Fruit fly (Drosophila melanogaster) whole organism, embryonic: Measurements from ENCODE around the gene dsx-c73A.

ENCODE experiments used
- ATbp ChIP-seq: fragments of 200-800 bp; sonication (Bioruptor generic); optimal IDR thresholded peaks from 2 replicates; lab custom pipeline; 2017; ENCODE audit warnings: missing biosample characterization, mild to moderate bottlenecking, missing genetic modification characterization, missing genetic modification reagents
- Atf6 ChIP-seq: fragments of 200-800 bp; sonication (Bioruptor generic); IDR thresholded peaks from 2 replicates; pipeline ENCODE4 v1.3.6; 2022; ENCODE audit warnings: missing biosample characterization, missing genetic modification characterization
- BtbVII ChIP-seq: fragments of 200-800 bp; sonication (Bioruptor generic); optimal IDR thresholded peaks from 3 replicates; lab custom pipeline; 2017; ENCODE audit warnings: missing biosample characterization, mild to moderate bottlenecking, missing genetic modification characterization
- C15 ChIP-seq: fragments of 200-800 bp; sonication (Bioruptor generic); IDR thresholded peaks from 3 replicates; pipeline ENCODE4 v1.3.6; 2022; ENCODE audit warnings: missing biosample characterization, missing genetic modification characterization
- CG1024 ChIP-seq: fragments of 200-800 bp; sonication (Bioruptor generic); IDR thresholded peaks from 2 replicates; pipeline ENCODE4 v1.3.6; 2022; ENCODE audit warnings: missing biosample characterization, missing genetic modification characterization
- CG10462 ChIP-seq: fragments of 200-800 bp; sonication (Bioruptor generic); optimal IDR thresholded peaks from 2 replicates; lab custom pipeline; 2016; ENCODE audit warnings: missing biosample characterization, missing genetic modification characterization
- CG11560 ChIP-seq: fragments of 200-800 bp; sonication (Bioruptor generic); IDR thresholded peaks from 3 replicates; pipeline ENCODE4 v1.3.6; 2022; ENCODE audit warnings: missing biosample characterization, missing genetic modification characterization
- CG13123 ChIP-seq: fragments of 200-800 bp; sonication (Bioruptor generic); optimal IDR thresholded peaks from 2 replicates; lab custom pipeline; 2016; ENCODE audit warnings: missing biosample characterization, missing genetic modification characterization
- CG14050 ChIP-seq: fragments of 200-800 bp; sonication (Bioruptor generic); IDR thresholded peaks from 3 replicates; pipeline ENCODE4 v1.3.6; 2022; ENCODE audit warnings: missing biosample characterization, missing genetic modification characterization
- CG15011 ChIP-seq: fragments of 200-800 bp; sonication (Bioruptor generic); optimal IDR thresholded peaks from 3 replicates; lab custom pipeline; 2018; ENCODE audit warnings: missing biosample characterization, mild to moderate bottlenecking, missing genetic modification characterization
- CG1647 ChIP-seq: fragments of 200-800 bp; sonication (Bioruptor generic); optimal IDR thresholded peaks from 3 replicates; lab custom pipeline; 2016; ENCODE audit warnings: missing biosample characterization, missing genetic modification characterization
- CG17802 ChIP-seq: fragments of 200-800 bp; sonication (Bioruptor generic); optimal IDR thresholded peaks from 2 replicates; lab custom pipeline; 2018; ENCODE audit warnings: missing biosample characterization, mild to moderate bottlenecking, missing genetic modification characterization, moderate library complexity
- CG2889 ChIP-seq: fragments of 200-800 bp; sonication (Bioruptor generic); IDR thresholded peaks from 3 replicates; pipeline ENCODE4 v1.3.6; 2022; ENCODE audit warnings: missing biosample characterization, missing genetic modification characterization
- CG32532 ChIP-seq: fragments of 200-800 bp; sonication (Bioruptor generic); IDR thresholded peaks from 2 replicates; pipeline ENCODE4 v1.3.6; 2022; ENCODE audit warnings: missing biosample characterization, missing genetic modification characterization
- CG32772 ChIP-seq: fragments of 200-800 bp; sonication (Bioruptor generic); IDR thresholded peaks from 2 replicates; pipeline ENCODE4 v1.3.6; 2022; ENCODE audit warnings: missing biosample characterization, missing genetic modification characterization
- CG3726 ChIP-seq: fragments of 200-800 bp; sonication (Bioruptor generic); IDR thresholded peaks from 3 replicates; pipeline ENCODE4, ENCODE4 v1.3.6; 2022; ENCODE audit warnings: missing biosample characterization, missing genetic modification characterization
- CG7786 ChIP-seq: fragments of 200-800 bp; sonication (Bioruptor generic); optimal IDR thresholded peaks from 2 replicates; lab custom pipeline; 2016; ENCODE audit warnings: missing biosample characterization, missing genetic modification characterization
- CG8089 ChIP-seq: fragments of 200-800 bp; sonication (Bioruptor generic); optimal IDR thresholded peaks from 3 replicates; lab custom pipeline; 2016; ENCODE audit warnings: missing biosample characterization, missing genetic modification characterization
- CG8359 ChIP-seq: fragments of 200-800 bp; sonication (Bioruptor generic); optimal IDR thresholded peaks from 2 replicates; lab custom pipeline; 2017; ENCODE audit warnings: missing biosample characterization, mild to moderate bottlenecking, missing genetic modification characterization, borderline replicate concordance
- CTCF ChIP-seq: fragments of 200-800 bp; sonication (Bioruptor generic); optimal IDR thresholded peaks from 2 replicates; lab custom pipeline; 2017; ENCODE audit warnings: missing biosample characterization, mild to moderate bottlenecking, missing genetic modification characterization, moderate library complexity
- Chrac-16 ChIP-seq: fragments of 200-800 bp; sonication (Bioruptor generic); optimal IDR thresholded peaks from 3 replicates; lab custom pipeline; 2016; ENCODE audit warnings: missing biosample characterization, missing genetic modification characterization
- Deaf1 ChIP-seq: fragments of 200-800 bp; optimal IDR thresholded peaks from 3 replicates; lab custom pipeline; 2019; ENCODE audit warnings: missing biosample characterization, mild to moderate bottlenecking, missing genetic modification characterization, moderate library complexity
- Dfd ChIP-seq, 2 experiments: fragments of >200 bp; optimal IDR thresholded peaks; 2 replicates each; lab custom pipeline; 2017; ENCODE audit warnings: missing biosample characterization in 2 of 2, missing genetic modification characterization in 2 of 2
- Dip3 ChIP-seq: fragments of 200-800 bp; sonication (Bioruptor generic); optimal IDR thresholded peaks from 3 replicates; lab custom pipeline; 2016; ENCODE audit warnings: missing biosample characterization, missing genetic modification characterization
- Dp ChIP-seq: fragments of 200-800 bp; sonication (Bioruptor generic); optimal IDR thresholded peaks from 2 replicates; lab custom pipeline; 2018; ENCODE audit warnings: missing biosample characterization, mild to moderate bottlenecking, missing genetic modification characterization, moderate library complexity
- Fer3 ChIP-seq: fragments of 200-800 bp; sonication (Bioruptor generic); optimal IDR thresholded peaks from 2 replicates; lab custom pipeline; 2018; ENCODE audit warnings: missing biosample characterization, mild to moderate bottlenecking, missing genetic modification characterization, moderate library complexity
- Gug ChIP-seq: fragments of 200-800 bp; sonication (Bioruptor generic); IDR thresholded peaks from 4 replicates; pipeline ENCODE4 v1.3.6; 2022; ENCODE audit warnings: missing biosample characterization, missing genetic modification characterization
- MTF-1 ChIP-seq: fragments of 200-800 bp; sonication (Bioruptor generic); optimal IDR thresholded peaks from 2 replicates; lab custom pipeline; 2018; ENCODE audit warnings: missing biosample characterization, mild to moderate bottlenecking, missing genetic modification characterization, borderline replicate concordance
- Max ChIP-seq: fragments of 200-800 bp; sonication (Bioruptor generic); optimal IDR thresholded peaks from 2 replicates; lab custom pipeline; 2016; ENCODE audit warnings: missing biosample characterization, mild to moderate bottlenecking, missing genetic modification characterization
- NfI ChIP-seq: fragments of 200-800 bp; sonication (Bioruptor generic); optimal IDR thresholded peaks from 3 replicates; lab custom pipeline; 2018; ENCODE audit warnings: missing biosample characterization, mild to moderate bottlenecking, missing genetic modification characterization, moderate library complexity
- Ravus ChIP-seq: fragments of 200-800 bp; sonication (Bioruptor generic); IDR thresholded peaks from 2 replicates; pipeline ENCODE4 v1.3.6; 2022; ENCODE audit warnings: missing biosample characterization, missing genetic modification characterization
- Spps ChIP-seq: fragments of 200-800 bp; sonication (Bioruptor generic); optimal IDR thresholded peaks from 2 replicates; lab custom pipeline; 2018; ENCODE audit warnings: missing biosample characterization, mild to moderate bottlenecking, missing genetic modification characterization
- abd-A ChIP-seq: fragments of 200-800 bp; sonication (Bioruptor generic); optimal IDR thresholded peaks from 3 replicates; lab custom pipeline; 2019; ENCODE audit warnings: missing biosample characterization, mild to moderate bottlenecking, missing genetic modification characterization, moderate library complexity
- ac ChIP-seq: fragments of 200-800 bp; sonication (Bioruptor generic); optimal IDR thresholded peaks from 3 replicates; lab custom pipeline; 2017; ENCODE audit warnings: missing biosample characterization, mild to moderate bottlenecking, missing genetic modification characterization
- ase ChIP-seq: fragments of 200-800 bp; sonication (Bioruptor generic); IDR thresholded peaks from 3 replicates; pipeline ENCODE4 v1.3.6; 2022; ENCODE audit warnings: missing biosample characterization, missing genetic modification characterization
- cad ChIP-seq: fragments of >200 bp; optimal IDR thresholded peaks from 2 replicates; lab custom pipeline; 2017; ENCODE audit warnings: missing biosample characterization, missing genetic modification characterization
- chn ChIP-seq: fragments of 200-800 bp; sonication (Bioruptor generic); optimal IDR thresholded peaks from 2 replicates; lab custom pipeline; 2016; ENCODE audit warnings: missing biosample characterization, missing genetic modification characterization
- croc ChIP-seq: fragments of 200-800 bp; sonication (Bioruptor generic); conservative IDR thresholded peaks from 3 replicates; pipeline ENCODE4 v1.3.6; 2022; ENCODE audit warnings: missing biosample characterization, missing genetic modification characterization
- dan ChIP-seq: fragments of 200-800 bp; sonication (Bioruptor generic); IDR thresholded peaks from 2 replicates; pipeline ENCODE4 v1.3.6; 2022; ENCODE audit warnings: missing biosample characterization, missing genetic modification characterization
- dati ChIP-seq: fragments of 200-800 bp; sonication (Bioruptor generic); IDR thresholded peaks from 2 replicates; pipeline ENCODE4 v1.3.6; 2022; ENCODE audit warnings: missing biosample characterization, missing genetic modification characterization
- hkb ChIP-seq, 2 experiments: fragments of 200-800 bp in 1 of 2; fragments of >200 bp in 1 of 2; sonication (Bioruptor generic) in 1 of 2; IDR thresholded peaks in 1 of 2; optimal IDR thresholded peaks in 1 of 2; 2 replicates each; pipeline versions ENCODE4 v1.3.6 to Lab custom; 2017 to 2022; ENCODE audit warnings: missing biosample characterization in 1 of 2, missing genetic modification characterization in 1 of 2
- klu ChIP-seq: fragments of 200-800 bp; sonication (Bioruptor generic); IDR thresholded peaks from 2 replicates; pipeline ENCODE4 v1.3.6; 2022; ENCODE audit warnings: missing biosample characterization, missing genetic modification characterization
- mirr ChIP-seq: fragments of 200-800 bp; sonication (Bioruptor generic); optimal IDR thresholded peaks from 3 replicates; lab custom pipeline; 2018; ENCODE audit warnings: missing biosample characterization, mild to moderate bottlenecking, missing genetic modification characterization
- nmo ChIP-seq: fragments of 200-800 bp; sonication (Bioruptor generic); optimal IDR thresholded peaks from 2 replicates; lab custom pipeline; 2018; ENCODE audit warnings: missing biosample characterization, mild to moderate bottlenecking, missing genetic modification characterization, moderate library complexity
- oc ChIP-seq: fragments of 200-800 bp; sonication (Bioruptor generic); optimal IDR thresholded peaks from 2 replicates; lab custom pipeline; 2018; ENCODE audit warnings: missing biosample characterization, mild to moderate bottlenecking, missing genetic modification characterization, moderate library complexity
- otp ChIP-seq: fragments of 200-800 bp; sonication (Bioruptor generic); IDR thresholded peaks from 3 replicates; pipeline ENCODE4, ENCODE4 v1.3.6; 2022; ENCODE audit warnings: missing biosample characterization, missing genetic modification characterization
- tup ChIP-seq: fragments of 200-800 bp; sonication (Bioruptor generic); optimal IDR thresholded peaks from 2 replicates; lab custom pipeline; 2016; ENCODE audit warnings: missing biosample characterization, mild to moderate bottlenecking, missing genetic modification characterization, moderate library complexity
- twi ChIP-seq: fragments of 200-800 bp; optimal IDR thresholded peaks from 2 replicates; lab custom pipeline; 2019; ENCODE audit warnings: missing biosample characterization, mild to moderate bottlenecking, missing genetic modification characterization, moderate library complexity
- z ChIP-seq: fragments of 200-800 bp; sonication (Bioruptor generic); IDR thresholded peaks from 3 replicates; pipeline ENCODE4 v1.3.6; 2022; ENCODE audit warnings: missing biosample characterization, missing genetic modification characterization
- zen ChIP-seq: fragments of 200-800 bp; sonication (Bioruptor generic); optimal IDR thresholded peaks from 3 replicates; lab custom pipeline; 2018; ENCODE audit warnings: missing biosample characterization, mild to moderate bottlenecking, missing genetic modification characterization, moderate library complexity

Gene dsx-c73A

DNA sequence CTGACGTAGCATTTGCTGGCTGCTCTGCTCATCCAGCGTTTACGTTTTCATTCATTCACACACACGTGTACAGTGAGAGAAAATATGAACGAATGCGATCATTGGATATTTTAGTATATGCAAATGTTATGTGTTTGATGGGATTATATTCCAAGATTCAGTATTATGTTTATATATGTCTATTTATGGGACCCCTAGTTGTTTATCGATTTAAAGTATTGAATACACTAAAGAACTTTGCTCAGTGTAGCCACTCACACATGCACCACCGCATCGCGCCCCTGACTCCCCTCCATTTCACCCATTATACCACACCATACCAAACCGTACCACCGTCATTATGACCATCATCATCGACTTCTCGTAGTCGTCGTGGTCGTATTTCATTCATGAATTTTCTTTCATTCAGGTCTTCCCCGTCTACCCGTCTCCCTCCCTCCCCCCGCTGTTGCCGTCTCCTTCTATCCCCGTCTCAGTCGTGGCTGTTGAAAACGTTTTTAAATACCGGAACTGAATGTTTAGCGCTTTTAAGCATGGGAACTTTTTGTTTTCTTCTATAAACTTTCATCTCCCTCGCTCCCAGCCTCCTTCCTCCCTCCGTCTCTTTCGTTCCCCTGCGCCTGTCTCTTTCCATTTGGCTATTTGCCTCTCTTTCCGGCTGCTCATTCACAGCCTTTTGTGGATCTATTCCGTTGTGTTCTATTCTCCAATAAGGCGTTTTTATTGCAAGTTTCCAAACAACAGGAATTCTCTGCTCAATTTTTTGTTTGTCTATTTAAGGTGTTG, 28.8 kb upstream of the dsx-c73A start (continued):
- TF ChIP-seq Chrac-16 (GFP tag; lab: Kevin White, UChicago) = peak; percentile 98
- TF ChIP-seq CG8359 (GFP tag; lab: Kevin White, UChicago) = peak; percentile 92
- peak; percentile 95 for TF ChIP-seq NfI (GFP tag; lab: Kevin White, UChicago)
- TF ChIP-seq hkb (optimal IDR thresholded peaks at IDR 0.05; lab: Kevin White, UChicago) = no peak
- TF ChIP-seq hkb (GFP tag; IDR thresholded peaks at IDR 0.05; lab: Robert Waterston, UW) = peak; percentile 97
- peak; percentile 92 for TF ChIP-seq dati (GFP tag; lab: Robert Waterston, UW)
- peak; percentile 98 for TF ChIP-seq chn (GFP tag; lab: Kevin White, UChicago)
- peak; percentile 96 for TF ChIP-seq CG10462 (GFP tag; lab: Kevin White, UChicago)
- peak; percentile 95 for TF ChIP-seq Max (GFP tag; lab: Kevin White, UChicago)
- TF ChIP-seq CG32532 = peak; percentile 94
- peak; percentile 91 for TF ChIP-seq Atf6
- peak; percentile 97 for TF ChIP-seq otp (GFP tag; lab: Robert Waterston, UW)
- TF ChIP-seq abd-A (tag; lab: Kevin White, UChicago) = peak; percentile 79
- peak; percentile 97 for TF ChIP-seq CG32772 (GFP tag; lab: Robert Waterston, UW)
- peak; percentile 90 for TF ChIP-seq Gug (GFP tag; lab: Robert Waterston, UW)
- peak; percentile 88 for TF ChIP-seq tup (GFP tag; lab: Kevin White, UChicago)
- peak; percentile 80 for TF ChIP-seq Deaf1 (tag; lab: Kevin White, UChicago)
- peak; percentile 86 for TF ChIP-seq CG11560 (tag; lab: Robert Waterston, UW)
- peak; percentile 97 for TF ChIP-seq ATbp (GFP tag; lab: Kevin White, UChicago)
- TF ChIP-seq CG14050 (GFP tag; lab: Robert Waterston, UW) = peak; percentile 94
- TF ChIP-seq CG3726 (GFP tag; lab: Robert Waterston, UW) = peak; percentile 95
- peak; percentile 88 for TF ChIP-seq CG15011 (GFP tag; lab: Kevin White, UChicago)
- peak; percentile 98 for TF ChIP-seq oc (tag; lab: Kevin White, UChicago)
- TF ChIP-seq nmo (GFP tag; lab: Kevin White, UChicago) = peak; percentile 99
- peak; percentile 68 for TF ChIP-seq CTCF
- peak; percentile 91 for TF ChIP-seq Ravus (GFP tag; lab: Robert Waterston, UW)
- TF ChIP-seq CG17802 (tag; lab: Kevin White, UChicago) = peak; percentile 90
- peak; percentile 92 for TF ChIP-seq dan
- peak; percentile 91 for TF ChIP-seq klu (GFP tag; lab: Robert Waterston, UW)
- peak; percentile 9 for TF ChIP-seq Dp (GFP tag; lab: Kevin White, UChicago)
- TF ChIP-seq ase (GFP tag; lab: Robert Waterston, UW) = peak; percentile 96
- no peak for TF ChIP-seq cad (GFP tag; lab: Kevin White, UChicago)
- TF ChIP-seq MTF-1 (GFP tag; lab: Kevin White, UChicago) = peak; percentile 93
- peak; percentile 94 for TF ChIP-seq BtbVII (GFP tag; lab: Kevin White, UChicago)
- peak; percentile 97 for TF ChIP-seq croc
- TF ChIP-seq zen (tag; lab: Kevin White, UChicago) = peak; percentile 96
- peak; percentile 96 for TF ChIP-seq ac (GFP tag; lab: Kevin White, UChicago)
- peak; percentile 37 for TF ChIP-seq mirr (GFP tag; lab: Kevin White, UChicago)
- peak; percentile 72; the same call in 1 of the 3 replicates for TF ChIP-seq C15 (GFP tag; lab: Robert Waterston, UW)
- peak; percentile 95 for TF ChIP-seq CG1024 (GFP tag; lab: Robert Waterston, UW)
- TF ChIP-seq CG13123 (GFP tag; lab: Kevin White, UChicago) = peak; percentile 94
- peak; percentile 96 for TF ChIP-seq CG7786 (GFP tag; lab: Kevin White, UChicago)
- peak; percentile 98 for TF ChIP-seq Spps (tag; lab: Kevin White, UChicago)
- TF ChIP-seq Dip3 (GFP tag; lab: Kevin White, UChicago) = peak; percentile 90
- TF ChIP-seq Dfd (GFP tag; optimal IDR thresholded peaks at IDR 0.05; lab: Kevin White, UChicago) = no peak
- TF ChIP-seq CG1647 (GFP tag; lab: Kevin White, UChicago) = peak; percentile 92
- peak; percentile 73; the same call in 2 of the 3 replicates for TF ChIP-seq z (GFP tag; lab: Robert Waterston, UW)
- peak; percentile 92 for TF ChIP-seq Fer3 (tag; lab: Kevin White, UChicago)
- peak; percentile 96 for TF ChIP-seq twi (tag; lab: Kevin White, UChicago)
- TF ChIP-seq CG8089 = peak; percentile 96
- TF ChIP-seq CG2889 (GFP tag; lab: Robert Waterston, UW) = peak; percentile 92
